Fruit fly (Drosophila melanogaster) whole organism, prepupa: Measurements from ENCODE around the gene CG17717.
A peak's percentile ranks its signal among the peaks of the same experiment; 100 is the strongest.

ENCODE experiments used
- Blimp-1 ChIP-seq: fragments of 200-800 bp; sonication (Bioruptor generic); optimal IDR thresholded peaks from 3 replicates; lab custom pipeline; 2017; ENCODE audit warnings: missing biosample characterization, missing genetic modification characterization, mild to moderate bottlenecking, moderate library complexity, missing genetic modification reagents
- CG10631 ChIP-seq: fragments of 200-800 bp; sonication (Bioruptor generic); optimal IDR thresholded peaks from 2 replicates; lab custom pipeline; 2016; ENCODE audit warnings: missing biosample characterization, missing genetic modification characterization
- CG10669 ChIP-seq: fragments of 200-800 bp; sonication (Bioruptor generic); optimal IDR thresholded peaks from 3 replicates; lab custom pipeline; 2018; ENCODE audit warnings: missing biosample characterization, mild to moderate bottlenecking, missing genetic modification characterization, moderate library complexity
- CG11902 ChIP-seq: fragments of 200-800 bp; sonication (Bioruptor generic); optimal IDR thresholded peaks from 3 replicates; lab custom pipeline; 2016; ENCODE audit warnings: missing biosample characterization, missing genetic modification characterization
- CG15336 ChIP-seq: fragments of 200-800 bp; sonication (Bioruptor generic); IDR thresholded peaks from 2 replicates; pipeline ENCODE4 v1.3.6; 2022; ENCODE audit warnings: missing biosample characterization, missing genetic modification characterization
- CG16779 ChIP-seq: fragments of 200-800 bp; sonication (Bioruptor generic); optimal IDR thresholded peaks from 3 replicates; lab custom pipeline; 2017; ENCODE audit warnings: missing biosample characterization, mild to moderate bottlenecking, missing genetic modification characterization
- CG3032 ChIP-seq: fragments of 200-800 bp; optimal IDR thresholded peaks from 2 replicates; lab custom pipeline; 2019; ENCODE audit warnings: missing biosample characterization, mild to moderate bottlenecking, missing genetic modification characterization, moderate library complexity
- CG31627 ChIP-seq: fragments of 200-800 bp; sonication (Bioruptor generic); optimal IDR thresholded peaks from 3 replicates; lab custom pipeline; 2016; ENCODE audit warnings: missing biosample characterization, missing genetic modification characterization
- CG32006 ChIP-seq: fragments of 200-800 bp; sonication (Bioruptor generic); optimal IDR thresholded peaks from 3 replicates; lab custom pipeline; 2017; ENCODE audit warnings: missing biosample characterization, mild to moderate bottlenecking, missing genetic modification characterization
- CG3919 ChIP-seq: fragments of 200-800 bp; sonication (Bioruptor generic); optimal IDR thresholded peaks from 3 replicates; lab custom pipeline; 2016; ENCODE audit warnings: missing biosample characterization, missing genetic modification characterization
- CG4318 ChIP-seq: fragments of 200-800 bp; sonication (Bioruptor generic); optimal IDR thresholded peaks from 3 replicates; lab custom pipeline; 2017; ENCODE audit warnings: missing biosample characterization, mild to moderate bottlenecking, missing genetic modification characterization
- CG6163 ChIP-seq: fragments of 200-800 bp; sonication (Bioruptor generic); IDR thresholded peaks from 3 replicates; pipeline ENCODE4 v1.3.6; 2022; ENCODE audit warnings: missing biosample characterization, missing genetic modification characterization
- CG6276 ChIP-seq: fragments of 200-800 bp; sonication (Bioruptor generic); optimal IDR thresholded peaks from 2 replicates; lab custom pipeline; 2017; ENCODE audit warnings: missing biosample characterization, mild to moderate bottlenecking, missing genetic modification characterization
- CG6792 ChIP-seq: fragments of 200-800 bp; sonication (Bioruptor generic); optimal IDR thresholded peaks from 3 replicates; lab custom pipeline; 2016; ENCODE audit warnings: missing biosample characterization, missing genetic modification characterization
- CG6808 ChIP-seq: fragments of 200-800 bp; sonication (Bioruptor generic); optimal IDR thresholded peaks from 3 replicates; lab custom pipeline; 2017; ENCODE audit warnings: missing biosample characterization, missing genetic modification characterization, mild to moderate bottlenecking, moderate library complexity, missing genetic modification reagents
- CG6854 ChIP-seq: fragments of 200-800 bp; sonication (Bioruptor generic); optimal IDR thresholded peaks from 2 replicates; lab custom pipeline; 2017; ENCODE audit warnings: missing biosample characterization, mild to moderate bottlenecking, missing genetic modification characterization
- CG7368 ChIP-seq: fragments of 200-800 bp; sonication (Bioruptor generic); optimal IDR thresholded peaks from 3 replicates; lab custom pipeline; 2016; ENCODE audit warnings: missing biosample characterization, missing genetic modification characterization
- CG8119 ChIP-seq: fragments of 200-800 bp; sonication (Bioruptor generic); IDR thresholded peaks from 3 replicates; pipeline ENCODE4 v1.3.6; 2022; ENCODE audit warnings: missing biosample characterization, missing genetic modification characterization
- CG8319 ChIP-seq: fragments of 200-800 bp; sonication (Bioruptor generic); optimal IDR thresholded peaks from 3 replicates; lab custom pipeline; 2016; ENCODE audit warnings: missing biosample characterization, missing genetic modification characterization
- CG9139 ChIP-seq: fragments of 200-800 bp; sonication (Bioruptor generic); optimal IDR thresholded peaks from 3 replicates; lab custom pipeline; 2017; ENCODE audit warnings: missing biosample characterization, mild to moderate bottlenecking, missing genetic modification characterization
- Eip78C ChIP-seq: fragments of 200-800 bp; sonication (Bioruptor generic); peaks from one replicate; lab custom pipeline; 2016; ENCODE audit warnings: missing biosample characterization, missing genetic modification characterization
- Eip93F ChIP-seq: fragments of 200-800 bp; sonication (Bioruptor generic); optimal IDR thresholded peaks from 2 replicates; lab custom pipeline; 2016; ENCODE audit warnings: missing biosample characterization, mild to moderate bottlenecking, missing genetic modification characterization
- Ets21C ChIP-seq: fragments of 200-800 bp; sonication (Bioruptor generic); optimal IDR thresholded peaks from 3 replicates; lab custom pipeline; 2016; ENCODE audit warnings: missing biosample characterization, missing genetic modification characterization
- Ets96B ChIP-seq: fragments of 200-800 bp; optimal IDR thresholded peaks from 2 replicates; lab custom pipeline; 2019; ENCODE audit warnings: missing biosample characterization, mild to moderate bottlenecking, missing genetic modification characterization, moderate library complexity
- Gug ChIP-seq: fragments of 200-800 bp; sonication (Bioruptor generic); IDR thresholded peaks from 2 replicates; pipeline ENCODE4 v1.3.6; 2022; ENCODE audit warnings: missing biosample characterization, missing genetic modification characterization
- Hr39 ChIP-seq: fragments of 200-800 bp; sonication (Bioruptor generic); optimal IDR thresholded peaks from 2 replicates; lab custom pipeline; 2016; ENCODE audit warnings: missing biosample characterization, missing genetic modification characterization
- Hr4 ChIP-seq: fragments of 200-800 bp; sonication (Bioruptor generic); optimal IDR thresholded peaks from 3 replicates; lab custom pipeline; 2016; ENCODE audit warnings: missing biosample characterization, missing genetic modification characterization
- Lpt ChIP-seq: fragments of 200-800 bp; sonication (Bioruptor generic); optimal IDR thresholded peaks from 3 replicates; lab custom pipeline; 2016; ENCODE audit warnings: missing biosample characterization, missing genetic modification characterization
- Met ChIP-seq: fragments of 200-800 bp; sonication (Bioruptor generic); optimal IDR thresholded peaks from 3 replicates; lab custom pipeline; 2016; ENCODE audit warnings: missing biosample characterization, missing genetic modification characterization
- OdsH ChIP-seq: fragments of 200-800 bp; sonication (Bioruptor generic); optimal IDR thresholded peaks from 3 replicates; lab custom pipeline; 2016; ENCODE audit warnings: missing biosample characterization, missing genetic modification characterization
- Smox ChIP-seq: fragments of 200-800 bp; sonication (Bioruptor generic); optimal IDR thresholded peaks from 3 replicates; lab custom pipeline; 2016; ENCODE audit warnings: missing biosample characterization, missing genetic modification characterization
- Sox102F ChIP-seq: fragments of 200-800 bp; sonication (Bioruptor generic); optimal IDR thresholded peaks from 2 replicates; lab custom pipeline; 2016; ENCODE audit warnings: missing biosample characterization, mild to moderate bottlenecking, missing genetic modification characterization
- Sox14 ChIP-seq: fragments of 200-800 bp; sonication (Bioruptor generic); optimal IDR thresholded peaks from 3 replicates; lab custom pipeline; 2016; ENCODE audit warnings: missing biosample characterization, missing genetic modification characterization
- Sox15 ChIP-seq: fragments of 200-800 bp; sonication (Bioruptor generic); optimal IDR thresholded peaks from 3 replicates; lab custom pipeline; 2016; ENCODE audit warnings: missing biosample characterization, missing genetic modification characterization
- acj6 ChIP-seq: fragments of 200-800 bp; sonication (Bioruptor generic); optimal IDR thresholded peaks from 3 replicates; lab custom pipeline; 2016; ENCODE audit warnings: missing biosample characterization, missing genetic modification characterization
- cyc ChIP-seq: fragments of 200-800 bp; sonication (Bioruptor generic); optimal IDR thresholded peaks from 3 replicates; lab custom pipeline; 2016; ENCODE audit warnings: missing biosample characterization, missing genetic modification characterization
- dsx ChIP-seq: fragments of 200-800 bp; optimal IDR thresholded peaks from 3 replicates; lab custom pipeline; 2019; ENCODE audit warnings: missing biosample characterization, mild to moderate bottlenecking, missing genetic modification characterization, moderate library complexity; ENCODE audit not compliant: poor library complexity, severe bottlenecking
- esn ChIP-seq: fragments of 200-800 bp; sonication (Bioruptor generic); optimal IDR thresholded peaks from 2 replicates; lab custom pipeline; 2016; ENCODE audit warnings: missing biosample characterization, mild to moderate bottlenecking, missing genetic modification characterization, moderate library complexity
- fd59A ChIP-seq: fragments of 200-800 bp; sonication (Bioruptor generic); optimal IDR thresholded peaks from 2 replicates; lab custom pipeline; 2017; ENCODE audit warnings: missing biosample characterization, mild to moderate bottlenecking, missing genetic modification characterization, missing genetic modification reagents
- lz ChIP-seq: fragments of 200-800 bp; sonication (Bioruptor generic); optimal IDR thresholded peaks from 3 replicates; lab custom pipeline; 2016; ENCODE audit warnings: missing biosample characterization, missing genetic modification characterization
- net ChIP-seq: fragments of 200-800 bp; sonication (Bioruptor generic); optimal IDR thresholded peaks from 3 replicates; lab custom pipeline; 2016; ENCODE audit warnings: missing biosample characterization, missing genetic modification characterization
- pdm3 ChIP-seq: fragments of 200-800 bp; sonication (Bioruptor generic); optimal IDR thresholded peaks from 3 replicates; lab custom pipeline; 2016; ENCODE audit warnings: missing biosample characterization, missing genetic modification characterization
- spab ChIP-seq: fragments of 200-800 bp; sonication (Bioruptor generic); optimal IDR thresholded peaks from 2 replicates; lab custom pipeline; 2017; ENCODE audit warnings: missing biosample characterization, mild to moderate bottlenecking, missing genetic modification characterization, missing genetic modification reagents
- ss ChIP-seq, 2 experiments: fragments of 200-800 bp; sonication (Bioruptor generic); optimal IDR thresholded peaks; 2 replicates in 1 of 2; 3 replicates in 1 of 2; lab custom pipeline; 2017 to 2018; ENCODE audit warnings: mild to moderate bottlenecking in 2 of 2, missing biosample characterization in 2 of 2, missing genetic modification characterization in 2 of 2, moderate library complexity in 1 of 2
- svp ChIP-seq: fragments of 200-800 bp; sonication (Bioruptor generic); peaks from one replicate; lab custom pipeline; 2016; ENCODE audit warnings: missing biosample characterization, missing genetic modification characterization
- topi ChIP-seq: fragments of 200-800 bp; sonication (Bioruptor generic); optimal IDR thresholded peaks from 3 replicates; lab custom pipeline; 2016; ENCODE audit warnings: missing biosample characterization, missing genetic modification characterization
- vri ChIP-seq: fragments of 200-800 bp; sonication (Bioruptor generic); optimal IDR thresholded peaks from 3 replicates; lab custom pipeline; 2016; ENCODE audit warnings: missing biosample characterization, mild to moderate bottlenecking, missing genetic modification characterization

CG17717 gene

dm6 chrX:6621566-6622006, 32.5 kb downstream of the CG17717 start (continued):
- peak; percentile 75 for TF ChIP-seq CG10669 (GFP tag; lab: Kevin White, UChicago)
- no peak for TF ChIP-seq cyc (GFP tag; lab: Kevin White, UChicago)
- TF ChIP-seq pdm3: peak; percentile 48
- TF ChIP-seq CG6792: peak; percentile 28
- TF ChIP-seq net (GFP tag; lab: Kevin White, UChicago): peak; percentile 17
- peak; percentile 62 for TF ChIP-seq spab (GFP tag; lab: Kevin White, UChicago)
- TF ChIP-seq Hr39: no peak
- TF ChIP-seq CG6163 (GFP tag; lab: Robert Waterston, UW): peak; percentile 78

- TF ChIP-seq CG8319 (GFP tag; lab: Kevin White, UChicago) (no peak), esn (GFP tag; lab: Kevin White, UChicago) (peak; percentile 75), ss (GFP tag; optimal IDR thresholded peaks at IDR 0.05; lab: Kevin White, UChicago) (peak; percentile 47 to 78), acj6 (GFP tag; lab: Kevin White, UChicago) (peak; percentile 70), CG4318 (GFP tag; lab: Kevin White, UChicago) (no peak), CG11902 (GFP tag; lab: Kevin White, UChicago) (peak; percentile 17), vri (GFP tag; lab: Kevin White, UChicago) (peak; percentile 69), CG7368 (GFP tag; lab: Kevin White, UChicago) (no peak), fd59A (peak; percentile 12), CG32006 (GFP tag; lab: Kevin White, UChicago) (peak; percentile 56), Met (GFP tag; lab: Kevin White, UChicago) (peak; percentile 74), net (GFP tag; lab: Kevin White, UChicago) (peak; percentile 40), topi (GFP tag; lab: Kevin White, UChicago) (peak; percentile 54), CG15336 (GFP tag; lab: Robert Waterston, UW) (peak; percentile 68), lz (GFP tag; lab: Kevin White, UChicago) (peak; percentile 56), spab (GFP tag; lab: Kevin White, UChicago) (peak; percentile 22), CG9139 (no peak), Gug (GFP tag; lab: Robert Waterston, UW) (peak; percentile 50), CG10669 (GFP tag; lab: Kevin White, UChicago) (peak; percentile 44), CG8119 (GFP tag; lab: Robert Waterston, UW) (peak; percentile 57; the same call in 2 of the 3 replicates), CG16779 (no peak), CG6792 (peak; percentile 55), pdm3 (peak; percentile 59), CG3032 (tag; lab: Kevin White, UChicago) (peak; percentile 73), Eip78C (GFP tag; lab: Kevin White, UChicago) (peak; percentile 92), cyc (GFP tag; lab: Kevin White, UChicago) (peak; percentile 46), CG10631 (GFP tag; lab: Kevin White, UChicago) (peak; percentile 72), OdsH (GFP tag; lab: Kevin White, UChicago) (peak; percentile 55), dsx (GFP tag; lab: Kevin White, UChicago) (peak; percentile 80), CG3919 (GFP tag; lab: Kevin White, UChicago) (peak; percentile 72), CG6808 (GFP tag; lab: Kevin White, UChicago) (peak; percentile 49), Hr4 (GFP tag; lab: Kevin White, UChicago) (peak; percentile 10), CG6276 (GFP tag; lab: Kevin White, UChicago) (peak; percentile 15), svp (GFP tag; lab: Kevin White, UChicago) (peak; percentile 87), Sox15 (GFP tag; lab: Kevin White, UChicago) (peak; percentile 1), CG31627 (GFP tag; lab: Kevin White, UChicago) (peak; percentile 46), Ets96B (tag; lab: Kevin White, UChicago) (peak; percentile 63), Eip93F (GFP tag; lab: Kevin White, UChicago) (peak; percentile 2), Smox (GFP tag; lab: Kevin White, UChicago) (peak; percentile 67), Lpt (peak; percentile 30), CG6854 (GFP tag; lab: Kevin White, UChicago) (no peak), Blimp-1 (peak; percentile 93), Ets21C (GFP tag; lab: Kevin White, UChicago) (peak; percentile 38), Sox14 (GFP tag; lab: Kevin White, UChicago) (peak; percentile 64), Sox102F (peak; percentile 46)
Observed at dm6 chrX:6624006-6624745, 35.1 kb downstream of the CG17717 start.
